Worm (Caenorhabditis elegans) whole organism, mixed stage, embryonic: Measurements from ENCODE around the gene sma-6.

Experiments used
- M03D4.4 ChIP-seq: sonication (generic microtip); optimal IDR thresholded peaks from 2 replicates; lab custom pipeline; 2017; ENCODE audit warnings: mild to moderate bottlenecking, missing genetic modification characterization, missing compliant biosample characterization
- bed-3 ChIP-seq: fragments of 200-800 bp; sonication (Bioruptor generic); optimal IDR thresholded peaks from 3 replicates; lab custom pipeline; 2018; ENCODE audit warnings: mild to moderate bottlenecking, missing genetic modification characterization, moderate library complexity, missing compliant biosample characterization
- blmp-1 ChIP-seq: fragments of 150-350 bp; optimal IDR thresholded peaks from 2 replicates; lab custom pipeline; 2014; ENCODE audit warnings: missing biosample characterization, missing genetic modification characterization
- ceh-39 ChIP-seq: fragments of 150-350 bp; optimal IDR thresholded peaks from 2 replicates; lab custom pipeline; 2014; ENCODE audit warnings: missing biosample characterization, missing genetic modification characterization
- ceh-43 ChIP-seq: fragments of 200-800 bp; sonication (Bioruptor generic); optimal IDR thresholded peaks from 2 replicates; lab custom pipeline; 2018; ENCODE audit warnings: mild to moderate bottlenecking, missing genetic modification characterization, moderate library complexity, missing compliant biosample characterization
- ceh-83 ChIP-seq: fragments of 200-800 bp; sonication (Bioruptor generic); optimal IDR thresholded peaks from 2 replicates; lab custom pipeline; 2018; ENCODE audit warnings: mild to moderate bottlenecking, missing genetic modification characterization, missing compliant biosample characterization
- ces-1 ChIP-seq: fragments of 150-350 bp; optimal IDR thresholded peaks from 2 replicates; lab custom pipeline; 2014; ENCODE audit warnings: missing biosample characterization, missing genetic modification reagents, missing genetic modification characterization
- cnd-1 ChIP-seq: fragments of 200-800 bp; sonication (Bioruptor generic); optimal IDR thresholded peaks from 2 replicates; lab custom pipeline; 2018; ENCODE audit warnings: mild to moderate bottlenecking, missing genetic modification characterization, missing compliant biosample characterization
- drap-1 ChIP-seq: fragments of 200-800 bp; sonication (Bioruptor generic); optimal IDR thresholded peaks from 3 replicates; lab custom pipeline; 2018; ENCODE audit warnings: mild to moderate bottlenecking, missing genetic modification characterization, missing compliant biosample characterization
- elt-1 ChIP-seq: sonication (generic microtip); optimal IDR thresholded peaks from 2 replicates; lab custom pipeline; 2017; ENCODE audit warnings: missing genetic modification characterization, mild to moderate bottlenecking, missing compliant biosample characterization, antibody characterized with exemption, moderate library complexity, borderline replicate concordance; ENCODE audit not compliant: insufficient read depth
- elt-3 ChIP-seq: fragments of 150-350 bp; optimal IDR thresholded peaks from 2 replicates; lab custom pipeline; 2014; ENCODE audit warnings: missing biosample characterization, missing genetic modification characterization
- flh-1 ChIP-seq: fragments of 200-800 bp; sonication (Bioruptor generic); optimal IDR thresholded peaks from 2 replicates; lab custom pipeline; 2018; ENCODE audit warnings: mild to moderate bottlenecking, missing genetic modification characterization, moderate library complexity, missing compliant biosample characterization
- ham-2 ChIP-seq: fragments of 200-800 bp; sonication (Bioruptor generic); optimal IDR thresholded peaks from 2 replicates; lab custom pipeline; 2018; ENCODE audit warnings: mild to moderate bottlenecking, missing genetic modification characterization, missing compliant biosample characterization
- hlh-1 ChIP-seq: fragments of 150-350 bp; optimal IDR thresholded peaks from 2 replicates; lab custom pipeline; 2014; ENCODE audit warnings: missing biosample characterization, missing genetic modification reagents, missing genetic modification characterization
- lin-13 ChIP-seq: fragments of 150-350 bp; optimal IDR thresholded peaks from 2 replicates; lab custom pipeline; 2014; ENCODE audit warnings: missing biosample characterization, missing genetic modification characterization
- lin-32 ChIP-seq: fragments of 200-800 bp; sonication (Bioruptor generic); optimal IDR thresholded peaks from 2 replicates; lab custom pipeline; 2018; ENCODE audit warnings: mild to moderate bottlenecking, missing genetic modification characterization, missing compliant biosample characterization
- lsy-2 ChIP-seq: fragments of 150-350 bp; optimal IDR thresholded peaks from 2 replicates; lab custom pipeline; 2014; ENCODE audit warnings: missing biosample characterization, missing genetic modification characterization
- mab-5 ChIP-seq: fragments of 150-350 bp; optimal IDR thresholded peaks from 2 replicates; lab custom pipeline; 2014; ENCODE audit warnings: missing biosample characterization, missing genetic modification characterization
- mep-1 ChIP-seq: fragments of 150-350 bp; optimal IDR thresholded peaks from 2 replicates; lab custom pipeline; 2017; ENCODE audit warnings: missing biosample characterization, missing genetic modification reagents, missing genetic modification characterization, inconsistent platforms
- mls-2 ChIP-seq: sonication (generic microtip); optimal IDR thresholded peaks from 2 replicates; lab custom pipeline; 2016; ENCODE audit warnings: mild to moderate bottlenecking, missing genetic modification characterization, moderate library complexity, missing compliant biosample characterization
- nhr-12 ChIP-seq: fragments of 150-350 bp; optimal IDR thresholded peaks from 2 replicates; lab custom pipeline; 2014; ENCODE audit warnings: missing biosample characterization, missing genetic modification characterization
- nhr-2 ChIP-seq: fragments of 150-350 bp; optimal IDR thresholded peaks from 2 replicates; lab custom pipeline; 2014; ENCODE audit warnings: missing biosample characterization, missing genetic modification characterization
- nhr-28 ChIP-seq: fragments of 150-350 bp; optimal IDR thresholded peaks from 2 replicates; lab custom pipeline; 2014; ENCODE audit warnings: missing biosample characterization, missing genetic modification characterization
- nhr-76 ChIP-seq: sonication (generic microtip); optimal IDR thresholded peaks from 2 replicates; lab custom pipeline; 2017; ENCODE audit warnings: missing biosample characterization, missing genetic modification characterization
- pha-4 ChIP-seq: fragments of 150-350 bp; optimal IDR thresholded peaks from 2 replicates; lab custom pipeline; 2018; ENCODE audit warnings: missing biosample characterization, missing genetic modification reagents, missing genetic modification characterization
- sem-2 ChIP-seq: fragments of 200-800 bp; sonication (Bioruptor generic); optimal IDR thresholded peaks from 2 replicates; lab custom pipeline; 2018; ENCODE audit warnings: mild to moderate bottlenecking, missing genetic modification characterization, missing compliant biosample characterization
- snpc-4 ChIP-seq: fragments of 150-350 bp; optimal IDR thresholded peaks from 2 replicates; lab custom pipeline; 2014; ENCODE audit warnings: missing biosample characterization, missing genetic modification characterization
- sptf-1 ChIP-seq: sonication (generic microtip); optimal IDR thresholded peaks from 2 replicates; lab custom pipeline; 2017; ENCODE audit warnings: mild to moderate bottlenecking, missing genetic modification characterization, moderate library complexity, missing compliant biosample characterization
- unc-120 ChIP-seq: sonication (generic microtip); optimal IDR thresholded peaks from 2 replicates; lab custom pipeline; 2017; ENCODE audit warnings: missing genetic modification characterization, missing compliant biosample characterization; ENCODE audit not compliant: poor library complexity, severe bottlenecking
- unc-39 ChIP-seq: fragments of 150-350 bp; optimal IDR thresholded peaks from 2 replicates; lab custom pipeline; 2014; ENCODE audit warnings: missing biosample characterization, missing genetic modification characterization
- unc-62 ChIP-seq: fragments of 150-350 bp; optimal IDR thresholded peaks from 2 replicates; lab custom pipeline; 2014; ENCODE audit warnings: missing biosample characterization, missing genetic modification reagents, missing genetic modification characterization
- zip-8 ChIP-seq: fragments of 150-350 bp; optimal IDR thresholded peaks from 2 replicates; lab custom pipeline; 2014; ENCODE audit warnings: missing biosample characterization, missing genetic modification characterization
- ztf-11 ChIP-seq: fragments of 150-350 bp; optimal IDR thresholded peaks from 2 replicates; lab custom pipeline; 2014; ENCODE audit warnings: missing biosample characterization, missing genetic modification characterization

sma-6 gene

ce11 chrII:6358905-6359304 lies 34.6 kb downstream of the sma-6 start, which contains the start of gene C32D5.12:
Gene C32D5.12 (minus strand): TSS chrII:6359005.
- no peak for TF ChIP-seq unc-120
- TF ChIP-seq nhr-28 (tag; lab: Kevin White, UChicago), result no peak
- TF ChIP-seq drap-1 (GFP tag; lab: Kevin White, UChicago), result no peak
- TF ChIP-seq mab-5 (tag; lab: Kevin White, UChicago), result no peak
- TF ChIP-seq lsy-2 (tag; lab: Kevin White, UChicago), result no peak
- no peak for TF ChIP-seq sptf-1
- TF ChIP-seq elt-1, result no peak
- TF ChIP-seq elt-3 (tag; lab: Kevin White, UChicago), result no peak

ce11 chrII:6360822-6361221 lies 36.5 kb downstream of the sma-6 start, which contains the start of gene K10B2.4:
Gene K10B2.4 (minus strand): TSS chrII:6360959.
- TF ChIP-seq unc-120 (peak; percentile 65), mls-2 (tag; lab: Kevin White, UChicago) (no peak), unc-39 (tag; lab: Kevin White, UChicago) (no peak), ceh-83 (no peak), cnd-1 (tag; lab: Kevin White, UChicago) (peak; percentile 0), sem-2 (no peak), sptf-1 (peak; percentile 3), flh-1 (no peak), nhr-28 (tag; lab: Kevin White, UChicago) (no peak), pha-4 (peak; percentile 2), elt-3 (tag; lab: Kevin White, UChicago) (no peak), blmp-1 (tag; lab: Kevin White, UChicago) (no peak), drap-1 (GFP tag; lab: Kevin White, UChicago) (peak; percentile 8), ceh-39 (no peak), ham-2 (GFP tag; lab: Kevin White, UChicago) (no peak), elt-1 (no peak), ceh-43 (GFP tag; lab: Kevin White, UChicago) (no peak), lin-32 (GFP tag; lab: Kevin White, UChicago) (no peak), ces-1 (GFP tag; lab: Kevin White, UChicago) (no peak), mep-1 (peak; percentile 72), ztf-11 (tag; lab: Kevin White, UChicago) (no peak), unc-62 (no peak), hlh-1 (peak; percentile 27), M03D4.4 (tag; lab: Kevin White, UChicago) (peak; percentile 21), bed-3 (GFP tag; lab: Kevin White, UChicago) (no peak), mab-5 (tag; lab: Kevin White, UChicago) (no peak), zip-8 (tag; lab: Kevin White, UChicago) (no peak), snpc-4 (no peak), nhr-76 (tag; lab: Kevin White, UChicago) (no peak), lin-13 (peak; percentile 62), nhr-2 (tag; lab: Kevin White, UChicago) (no peak), lsy-2 (tag; lab: Kevin White, UChicago) (peak; percentile 57), nhr-12 (tag; lab: Kevin White, UChicago) (no peak)

- TF ChIP-seq nhr-76 (tag; lab: Kevin White, UChicago), result no peak
- no peak for TF ChIP-seq elt-3 (tag; lab: Kevin White, UChicago)
- TF ChIP-seq, all 35 proteins: peak for 0
Measured at ce11 chrII:6365237-6365815, 41.0 kb downstream of the sma-6 start, which contains the start of the genes ani-2 and clec-88. Gene ani-2 (minus strand): TSS chrII:6365367. Gene clec-88 (plus strand): TSS chrII:6365722.

ce11 chrII:6366696-6367095 lies 42.4 kb downstream of the sma-6 start, which contains the start of gene ctsa-4.1:
Gene ctsa-4.1 (plus strand): TSS chrII:6366996.
- TF ChIP-seq lsy-2 (tag; lab: Kevin White, UChicago), result no peak
- no peak for TF ChIP-seq ceh-39
- no peak for TF ChIP-seq hlh-1
- no peak for TF ChIP-seq sptf-1
- TF ChIP-seq pha-4, result no peak
- no peak for TF ChIP-seq unc-62
- no peak for TF ChIP-seq elt-3 (tag; lab: Kevin White, UChicago)
- no peak for TF ChIP-seq bed-3 (GFP tag; lab: Kevin White, UChicago)
- TF ChIP-seq nhr-2 (tag; lab: Kevin White, UChicago), result no peak
- TF ChIP-seq ztf-11 (tag; lab: Kevin White, UChicago), result no peak
- TF ChIP-seq unc-120, result no peak
